Fruit fly (Drosophila melanogaster): Measurements from ENCODE around the gene Nepl4.

- TF ChIP-seq CG6808 (GFP tag; optimal IDR thresholded peaks at IDR 0.05) (no peak), dsx (GFP tag; optimal IDR thresholded peaks at IDR 0.05; ENCODE audit: poor library complexity, severe bottlenecking) (no peak), CG16779 (tag; optimal IDR thresholded peaks at IDR 0.05) (no peak), Ets96B (tag; optimal IDR thresholded peaks at IDR 0.05) (no peak)
These were observed 48.6 kb upstream of the Nepl4 start for dm6 chr2L:6319068-6319467.
